Fruit fly (Drosophila melanogaster): ENCODE measurements around the gene Ugt36F1.

dm6 chr2L:18809486-18809885 lies 9.7 kb upstream of the Ugt36F1 start:
- TF ChIP-seq CG16779 (tag; optimal IDR thresholded peaks at IDR 0.05) (no peak), CG1621 (tag; optimal IDR thresholded peaks at IDR 0.05) (no peak)
